Fruit fly (Drosophila melanogaster) Kc167 (cell line): ENCODE measurements around the gene Srg1.

Experiments used
- Myc ChIP-seq: fragments of >200 bp; optimal IDR thresholded peaks from 2 replicates; lab custom pipeline; 2017; ENCODE audit warnings: missing external identifiers
- Sin3A ChIP-seq: fragments of >200 bp; optimal IDR thresholded peaks from 2 replicates; lab custom pipeline; 2018; ENCODE audit warnings: missing external identifiers
- h ChIP-seq: fragments of >200 bp; optimal IDR thresholded peaks from 3 replicates; lab custom pipeline; 2018; ENCODE audit warnings: missing external identifiers
- insv ChIP-seq: fragments of >200 bp; optimal IDR thresholded peaks from 3 replicates; lab custom pipeline; 2018; ENCODE audit warnings: missing external identifiers
- psq ChIP-seq: fragments of >200 bp; optimal IDR thresholded peaks from 2 replicates; lab custom pipeline; 2017; ENCODE audit warnings: missing external identifiers
- ttk ChIP-seq: sonication (Bioruptor generic); optimal IDR thresholded peaks from 2 replicates; lab custom pipeline; 2017; ENCODE audit warnings: missing external identifiers

The Srg1 gene

DNA sequence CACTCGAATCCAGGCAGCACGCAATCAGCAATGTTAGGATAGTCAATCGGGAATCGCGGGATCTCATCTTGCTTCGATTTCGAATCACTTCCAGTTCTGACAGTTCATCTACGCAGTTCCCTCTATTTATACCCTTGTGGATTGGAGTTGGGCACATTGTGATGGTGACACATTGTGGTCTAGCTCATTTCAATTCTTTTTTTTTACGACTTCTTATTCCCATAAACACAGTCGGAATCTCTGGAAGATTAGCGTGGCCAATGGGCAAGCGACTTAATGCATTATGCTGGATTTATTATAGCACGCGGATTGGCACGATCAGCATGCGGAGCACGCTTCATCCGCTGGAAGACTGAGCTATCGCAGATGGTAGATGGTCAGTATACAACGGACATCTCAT is 2.5 kb downstream of the Srg1 start, which contains the start of gene CG13640:
Gene CG13640, minus strand, starts transcription at position 101 of the 400 bp plus-strand sequence.
- TF ChIP-seq insv (no peak), Myc (lab: Kevin White, UChicago) (no peak), psq (no peak), ttk (lab: Kevin White, UChicago) (no peak), Sin3A (lab: Kevin White, UChicago) (no peak), h (lab: Kevin White, UChicago) (no peak)

DNA sequence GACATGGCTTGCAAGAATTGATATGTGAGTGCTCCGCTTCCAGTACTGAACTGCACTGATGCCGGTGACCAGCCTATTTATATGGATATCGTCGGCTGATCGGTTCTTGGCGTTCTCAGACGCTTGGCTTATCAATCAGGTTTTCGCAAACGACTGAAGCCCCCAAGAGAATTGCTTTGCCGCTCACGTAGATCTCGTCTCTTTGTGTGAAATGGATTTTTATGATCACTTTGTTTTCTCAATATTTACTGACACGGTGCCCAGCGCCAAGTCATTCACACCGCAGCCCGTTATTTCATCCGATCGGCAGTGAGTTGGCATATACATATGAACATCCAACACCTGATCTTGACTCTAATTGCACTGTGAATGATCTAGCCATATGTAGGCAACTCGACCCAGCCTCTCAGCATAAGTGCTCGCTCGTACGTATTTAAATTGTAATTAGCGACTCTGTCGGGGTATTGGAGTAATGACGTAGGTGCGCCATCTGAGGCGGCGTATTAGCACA is 4.2 kb downstream of the Srg1 start, which contains the start of gene CG13639:
Gene CG13639, minus strand, starts transcription at position 51 of the 511 bp plus-strand sequence.
- no peak for TF ChIP-seq h (lab: Kevin White, UChicago)
- no peak for TF ChIP-seq Myc (lab: Kevin White, UChicago)
- no peak for TF ChIP-seq insv
- no peak for TF ChIP-seq ttk (lab: Kevin White, UChicago)
- TF ChIP-seq psq = no peak
- no peak for TF ChIP-seq Sin3A (lab: Kevin White, UChicago)

DNA sequence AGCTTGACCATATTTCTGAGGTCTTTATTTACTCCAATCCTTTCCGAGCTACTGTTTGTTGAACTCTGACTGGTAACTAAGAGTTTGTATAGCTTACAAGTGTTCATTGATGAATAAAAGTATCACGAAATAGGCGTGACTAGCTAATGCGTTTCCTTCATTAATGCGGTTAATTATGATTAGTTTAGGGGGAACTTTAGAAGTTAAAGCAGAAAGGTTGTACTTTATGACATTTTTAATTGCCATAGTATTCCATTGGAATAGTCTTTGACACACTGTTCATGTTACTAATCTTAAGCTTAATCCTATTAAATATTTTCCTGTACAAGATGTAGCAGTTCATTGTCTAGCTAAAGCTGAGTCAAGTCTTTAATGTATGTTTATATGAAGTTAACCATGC is 4.8 kb downstream of the Srg1 start, which contains the start of gene ppk22:
Gene ppk22, minus strand, starts transcription at position 101 of the 400 bp plus-strand sequence.
- TF ChIP-seq Sin3A (lab: Kevin White, UChicago) (no peak), Myc (lab: Kevin White, UChicago) (no peak), insv (no peak), h (lab: Kevin White, UChicago) (no peak), ttk (lab: Kevin White, UChicago) (no peak), psq (no peak)

DNA sequence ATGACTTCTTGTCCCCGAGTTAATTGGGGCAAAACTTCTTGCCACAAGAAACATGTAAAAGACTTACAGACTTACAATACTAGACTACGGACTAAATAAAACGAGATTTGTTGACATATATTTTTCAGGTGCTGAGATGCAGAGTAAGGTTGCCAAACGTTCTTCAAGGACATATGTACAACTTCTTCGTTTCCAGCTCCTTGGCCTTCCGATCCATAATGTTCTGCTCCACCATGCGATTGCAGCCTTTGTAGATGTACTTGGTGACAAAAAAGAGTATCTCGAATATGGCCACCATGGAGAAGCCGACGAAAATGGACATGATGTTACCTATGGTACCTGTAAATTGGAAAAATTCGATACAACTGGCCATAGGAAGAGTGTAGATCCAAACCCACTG is 7.1 kb downstream of the Srg1 start, which contains the start of gene CAH4:
Gene CAH4, minus strand, starts transcription at position 101 of the 400 bp plus-strand sequence.
- no peak for TF ChIP-seq ttk (lab: Kevin White, UChicago)
- TF ChIP-seq h (lab: Kevin White, UChicago) = no peak
- TF ChIP-seq Myc (lab: Kevin White, UChicago) = no peak

DNA sequence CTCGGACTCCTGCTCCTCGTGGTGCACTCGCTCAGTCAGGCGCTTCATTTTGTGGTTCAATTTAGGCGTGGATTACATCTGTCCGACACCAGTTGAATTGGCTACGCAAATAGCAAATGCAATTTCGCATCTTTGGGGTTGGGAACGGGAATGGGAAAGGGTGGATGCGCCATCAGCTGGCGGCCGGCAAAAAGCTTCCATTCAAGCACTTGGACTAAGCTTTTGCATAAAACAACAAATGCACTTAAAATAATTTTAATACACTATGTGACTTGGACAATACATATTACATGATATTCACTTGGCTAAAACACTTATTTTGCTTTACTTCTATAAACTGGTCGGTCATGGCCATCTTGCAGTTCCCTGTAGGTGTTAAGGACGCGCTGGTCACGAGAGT is 8.4 kb downstream of the Srg1 start, which contains the start of gene HDAC11:
Gene HDAC11, minus strand, starts transcription at position 101 of the 400 bp plus-strand sequence.
- TF ChIP-seq Sin3A (lab: Kevin White, UChicago) (no peak), insv (no peak), Myc (lab: Kevin White, UChicago) (no peak), ttk (lab: Kevin White, UChicago) (no peak), h (lab: Kevin White, UChicago) (no peak), psq (no peak)

DNA sequence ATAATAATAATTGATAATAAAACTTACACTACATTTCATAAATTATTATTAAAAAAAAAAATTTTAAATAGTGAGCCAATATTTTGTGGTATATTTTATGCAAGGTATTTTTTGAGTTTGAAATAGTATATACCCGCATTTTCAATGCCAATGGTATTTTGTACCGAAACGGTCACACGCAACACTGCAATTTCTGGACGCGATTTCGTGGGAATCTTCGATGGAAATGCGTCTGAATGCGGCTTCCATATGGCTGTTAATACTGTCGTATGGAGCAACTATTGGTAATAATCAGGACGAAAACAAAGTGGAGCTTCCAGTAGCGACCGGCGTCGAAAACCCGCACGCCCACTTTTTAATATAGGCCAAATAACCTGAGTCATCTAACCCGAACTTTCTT is 13.1 kb downstream of the Srg1 start, which contains the start of gene Nct:
Gene Nct, plus strand, starts transcription at position 173 of the 400 bp plus-strand sequence.
- TF ChIP-seq h (lab: Kevin White, UChicago) = no peak
- TF ChIP-seq psq = no peak
- TF ChIP-seq ttk (lab: Kevin White, UChicago) = no peak
- TF ChIP-seq Myc (lab: Kevin White, UChicago) = no peak
- no peak for TF ChIP-seq insv
- TF ChIP-seq Sin3A (lab: Kevin White, UChicago) = no peak

DNA sequence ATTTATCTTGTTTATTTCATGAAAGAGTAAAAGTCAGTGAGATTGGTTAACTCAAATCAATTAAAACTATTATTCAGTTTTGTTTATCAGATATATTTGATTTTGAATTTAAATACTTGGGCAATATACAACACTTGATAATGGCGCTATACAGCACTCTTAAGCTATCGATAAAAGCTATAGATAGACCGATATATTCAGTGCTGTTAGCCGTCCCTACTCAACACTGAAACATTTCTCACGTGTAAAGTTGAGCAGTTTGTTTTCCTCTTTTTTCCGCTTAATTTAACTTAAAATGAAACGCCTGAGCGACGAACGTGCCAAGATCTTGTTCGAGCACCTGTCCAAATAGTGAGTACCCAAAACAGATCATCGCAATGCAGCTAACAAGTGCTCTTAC is 14.1 kb downstream of the Srg1 start, which contains the start of gene CG7006:
Gene CG7006, plus strand, starts transcription at position 208 of the 400 bp plus-strand sequence.
- TF ChIP-seq insv (no peak), ttk (lab: Kevin White, UChicago) (no peak), psq (no peak), Myc (lab: Kevin White, UChicago) (no peak), h (lab: Kevin White, UChicago) (no peak), Sin3A (lab: Kevin White, UChicago) (no peak)

DNA sequence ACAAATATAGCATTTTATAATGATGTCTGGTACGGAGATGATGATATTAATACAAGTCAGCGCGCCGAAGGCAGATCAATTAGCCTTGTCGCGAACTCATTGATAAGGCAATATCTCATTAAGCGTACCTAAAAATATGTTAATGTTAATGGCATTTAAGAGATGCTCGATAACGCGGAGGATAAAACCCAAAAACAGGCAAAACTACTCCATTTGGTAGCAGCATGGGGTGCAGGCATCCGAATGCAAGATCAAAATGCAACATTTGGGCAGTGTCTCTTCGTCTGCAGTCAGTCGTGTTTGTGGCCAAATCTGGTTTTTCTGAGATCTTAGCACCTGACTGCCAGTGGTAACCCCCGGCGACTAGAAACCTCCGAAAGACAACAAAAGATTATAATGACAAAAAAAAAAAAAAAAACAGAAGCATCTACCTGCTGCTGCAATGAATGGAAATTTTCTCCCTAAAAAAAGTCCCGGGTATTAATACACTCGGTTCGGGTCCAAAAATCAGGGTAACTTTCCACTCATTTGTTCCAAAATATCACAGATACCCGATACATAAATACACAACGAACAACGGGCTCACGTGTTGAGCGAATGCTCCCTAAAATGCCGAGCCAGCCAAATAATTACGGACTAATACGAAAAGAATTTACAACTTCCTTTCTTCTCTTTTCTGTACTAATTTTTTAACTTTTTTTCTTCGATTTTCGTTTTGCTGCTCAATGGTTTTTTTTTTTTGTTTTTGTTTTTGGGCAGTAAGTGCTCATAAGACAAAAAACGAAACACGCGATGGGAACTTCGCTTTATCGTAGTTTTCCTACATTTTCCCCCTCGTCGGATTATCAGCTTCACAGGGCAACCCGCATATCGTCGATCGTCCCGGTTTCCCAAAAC is 18.3 kb downstream of the Srg1 start:
- TF ChIP-seq Sin3A (lab: Kevin White, UChicago) (no peak), h (lab: Kevin White, UChicago) (no peak), Myc (lab: Kevin White, UChicago) (no peak), psq (no peak), insv (no peak), ttk (lab: Kevin White, UChicago) (no peak)

DNA sequence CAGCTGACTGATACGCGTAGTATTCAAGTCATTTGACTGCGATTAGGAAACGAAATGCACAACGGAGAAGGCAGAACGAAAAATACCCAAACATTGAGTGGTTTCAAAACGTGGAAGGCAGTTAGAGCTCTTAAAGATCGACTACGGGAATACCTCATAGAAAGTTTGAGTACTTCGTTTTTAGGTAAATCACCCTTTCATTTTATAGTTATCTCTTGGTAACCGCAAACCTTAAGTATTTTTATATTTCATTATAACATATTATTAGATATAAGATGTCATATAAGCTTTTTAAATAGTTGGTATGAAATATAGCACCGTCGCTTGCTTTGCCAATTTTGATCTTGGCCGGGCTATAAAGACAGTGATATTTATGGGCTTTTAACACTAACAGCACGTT is 19.4 kb downstream of the Srg1 start:
- TF ChIP-seq ttk (lab: Kevin White, UChicago) (no peak), Sin3A (lab: Kevin White, UChicago) (no peak), psq (no peak), Myc (lab: Kevin White, UChicago) (no peak), h (lab: Kevin White, UChicago) (no peak), insv (no peak)

DNA sequence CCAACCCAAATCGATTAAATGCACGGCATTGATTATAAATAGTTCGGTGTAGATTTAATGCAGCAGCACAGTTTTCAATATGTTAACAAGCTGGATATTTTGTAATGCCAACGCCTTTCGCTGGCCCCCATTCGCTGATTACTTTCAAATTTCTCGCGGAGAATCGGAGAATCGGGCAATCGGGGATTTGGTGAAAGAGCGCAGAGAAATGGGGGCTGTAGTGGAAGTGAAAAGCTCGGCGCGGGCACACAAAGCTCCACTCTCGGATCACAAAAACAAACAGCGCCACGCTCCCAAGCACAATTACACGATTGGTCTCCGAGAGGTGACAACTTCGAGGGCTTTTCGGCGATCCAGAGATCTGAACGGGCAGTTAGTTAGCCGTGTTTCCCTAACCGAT is 22.9 kb downstream of the Srg1 start, which contains the start of gene Esp:
Gene Esp, plus strand, starts transcription at position 301 of the 400 bp plus-strand sequence.
- TF ChIP-seq Myc (lab: Kevin White, UChicago) = no peak
- TF ChIP-seq Sin3A (lab: Kevin White, UChicago) = no peak

DNA sequence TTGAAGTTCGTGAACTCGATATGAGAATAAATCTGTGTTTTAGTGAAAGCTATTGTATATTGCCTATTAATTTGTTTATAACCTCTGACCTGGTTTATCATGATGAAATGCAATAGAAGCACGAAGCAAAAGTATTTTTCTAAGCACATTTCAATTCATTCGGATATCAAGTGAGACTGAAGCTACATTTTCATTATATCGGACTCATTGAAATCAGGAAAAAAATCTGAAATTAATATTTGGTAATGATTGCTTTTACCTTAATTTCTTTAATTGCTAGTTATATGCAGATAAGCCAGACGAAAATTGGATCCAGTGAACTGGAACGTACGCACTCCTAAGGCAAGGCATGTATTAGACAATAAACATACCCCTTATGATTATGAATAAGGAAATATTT is 23.5 kb downstream of the Srg1 start, which contains the start of gene CG33658:
Gene CG33658, minus strand, starts transcription at position 101 of the 400 bp plus-strand sequence.
- no peak for TF ChIP-seq Sin3A (lab: Kevin White, UChicago)
- TF ChIP-seq Myc (lab: Kevin White, UChicago) = no peak

DNA sequence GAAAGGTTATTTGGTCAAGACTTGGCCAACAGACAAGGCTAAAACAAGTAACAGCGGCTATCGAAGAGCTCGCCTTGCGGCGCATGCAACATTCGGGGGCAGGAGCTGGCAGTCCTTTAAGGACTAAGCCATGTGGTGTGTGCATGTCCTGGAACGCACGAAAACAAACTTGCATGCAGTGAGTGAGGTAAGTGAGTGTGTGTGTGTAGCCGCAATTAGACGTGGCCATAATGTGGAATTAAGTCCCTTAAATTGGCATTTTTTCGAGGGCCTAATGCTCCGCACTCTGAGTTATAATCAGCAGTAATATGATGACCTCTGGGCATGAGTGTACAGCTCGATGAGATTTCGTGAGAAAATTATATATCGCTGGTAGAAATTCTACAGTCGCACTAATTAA is 30.9 kb downstream of the Srg1 start, which contains the start of gene sosie:
Gene sosie, plus strand, starts transcription at position 301 of the 400 bp plus-strand sequence.
- TF ChIP-seq Myc (lab: Kevin White, UChicago) = no peak
- TF ChIP-seq Sin3A (lab: Kevin White, UChicago) = no peak
- no peak for TF ChIP-seq ttk (lab: Kevin White, UChicago)
- no peak for TF ChIP-seq psq
- no peak for TF ChIP-seq h (lab: Kevin White, UChicago)
